Worm (Caenorhabditis elegans): ENCODE measurements around the gene PDB1.1.

DNA sequence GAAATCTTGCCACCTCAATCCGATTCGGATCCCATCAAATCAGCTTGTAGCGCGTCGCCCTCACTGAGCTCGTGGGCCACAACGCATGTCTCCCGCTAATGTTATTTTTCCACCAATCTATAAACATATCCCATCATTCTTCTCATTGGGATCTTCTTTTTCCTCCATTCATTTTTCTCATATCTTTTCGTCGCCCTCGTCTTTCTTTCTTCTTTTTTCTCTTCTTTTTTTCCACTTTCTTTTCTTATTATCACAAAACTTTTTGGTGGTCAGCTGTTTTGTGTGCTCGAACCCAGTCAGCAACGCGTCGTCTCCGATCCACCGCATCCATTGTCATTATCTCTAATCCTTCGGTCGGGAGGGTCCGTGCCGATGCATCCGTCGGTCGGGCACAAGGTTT is 35.1 kb downstream of the PDB1.1 start:
- TF ChIP-seq ceh-82 (tag; optimal IDR thresholded peaks at IDR 0.05) (no peak), nhr-77 (tag; optimal IDR thresholded peaks at IDR 0.05) (no peak), egl-27 (tag; optimal IDR thresholded peaks at IDR 0.05) (no peak), mab-5 (tag; optimal IDR thresholded peaks at IDR 0.05) (no peak), snpc-4 (tag; optimal IDR thresholded peaks at IDR 0.05) (no peak), lin-39 (tag; optimal IDR thresholded peaks at IDR 0.05) (no peak), skn-1 (tag; optimal IDR thresholded peaks at IDR 0.05) (no peak), unc-39 (tag; optimal IDR thresholded peaks at IDR 0.05) (no peak), F13H6.1 (tag; optimal IDR thresholded peaks at IDR 0.05) (peak; percentile 84), elt-3 (tag; optimal IDR thresholded peaks at IDR 0.05) (no peak), elt-1 (tag; optimal IDR thresholded peaks at IDR 0.05) (no peak)

Measured in whole organism, L2 larva.